Worm (Caenorhabditis elegans) whole organism, L1 larva: ENCODE data around the gene H01G02.4.
A peak's percentile ranks its signal among the peaks of the same experiment; 100 is the strongest.

ENCODE experiments used
- C04F5.9 ChIP-seq: sonication (generic microtip); optimal IDR thresholded peaks from 2 replicates; lab custom pipeline; 2016; ENCODE audit warnings: missing genetic modification characterization, missing compliant biosample characterization
- C16A3.4 ChIP-seq: fragments of 150-350 bp; optimal IDR thresholded peaks from 2 replicates; lab custom pipeline; 2014; ENCODE audit warnings: missing biosample characterization, missing genetic modification characterization
- C34B4.2 ChIP-seq: sonication (generic microtip); optimal IDR thresholded peaks from 2 replicates; lab custom pipeline; 2017; ENCODE audit warnings: mild to moderate bottlenecking, missing genetic modification characterization, missing compliant biosample characterization
- Y116A8C.19 ChIP-seq: sonication (generic microtip); optimal IDR thresholded peaks from 2 replicates; lab custom pipeline; 2016; ENCODE audit warnings: missing compliant biosample characterization, missing genetic modification characterization, borderline replicate concordance
- aha-1 ChIP-seq: fragments of 150-350 bp; optimal IDR thresholded peaks from 2 replicates; lab custom pipeline; 2014; ENCODE audit warnings: missing biosample characterization, missing genetic modification characterization
- aly-2 ChIP-seq: fragments of 150-350 bp; optimal IDR thresholded peaks from 2 replicates; lab custom pipeline; 2014; ENCODE audit warnings: missing biosample characterization, missing genetic modification characterization
- ceh-63 ChIP-seq: fragments of 200-800 bp; sonication (Bioruptor generic); optimal IDR thresholded peaks from 2 replicates; lab custom pipeline; 2018; ENCODE audit warnings: mild to moderate bottlenecking, missing genetic modification characterization, missing compliant biosample characterization
- ceh-82 ChIP-seq, 3 experiments: fragments of 150-350 bp in 1 of 3; sonication (generic microtip) in 2 of 3; optimal IDR thresholded peaks; 2 replicates each; lab custom pipeline; 2014 to 2017; ENCODE audit warnings: missing biosample characterization in 3 of 3, missing genetic modification characterization in 3 of 3
- ceh-88 ChIP-seq: fragments of 200-800 bp; sonication (Bioruptor generic); IDR thresholded peaks from 2 replicates; pipeline ENCODE4 v1.3.6; 2022; ENCODE audit warnings: missing genetic modification characterization, missing compliant biosample characterization
- ceh-90 ChIP-seq: sonication (generic microtip); optimal IDR thresholded peaks from 2 replicates; lab custom pipeline; 2016; ENCODE audit warnings: missing genetic modification characterization, missing compliant biosample characterization
- dpl-1 ChIP-seq, 3 experiments: fragments of 150-350 bp in 2 of 3; sonication (generic microtip) in 1 of 3; optimal IDR thresholded peaks; 2 replicates each; lab custom pipeline; 2014 to 2017; ENCODE audit warnings: missing biosample characterization in 3 of 3, missing genetic modification characterization in 3 of 3, missing genetic modification reagents in 3 of 3
- dsc-1 ChIP-seq: sonication (generic microtip); optimal IDR thresholded peaks from 2 replicates; lab custom pipeline; 2016; ENCODE audit warnings: mild to moderate bottlenecking, missing genetic modification characterization, missing compliant biosample characterization
- efl-1 ChIP-seq, 4 experiments: fragments of 150-350 bp; optimal IDR thresholded peaks in 3 of 4; peaks in 1 of 4; 1 replicate in 1 of 4; 2 replicates in 3 of 4; lab custom pipeline; 2014; ENCODE audit warnings: missing biosample characterization in 2 of 4, missing genetic modification characterization in 2 of 4, missing genetic modification reagents in 2 of 4
- efl-3 ChIP-seq: fragments of 200-800 bp; sonication (Bioruptor generic); optimal IDR thresholded peaks from 2 replicates; lab custom pipeline; 2018; ENCODE audit warnings: mild to moderate bottlenecking, missing genetic modification characterization, missing compliant biosample characterization
- egl-13 ChIP-seq: sonication (generic microtip); optimal IDR thresholded peaks from 2 replicates; lab custom pipeline; 2016; ENCODE audit warnings: missing genotype, missing genetic modification reagents, missing genetic modification characterization, missing compliant biosample characterization
- egl-27 ChIP-seq, 2 experiments: fragments of 150-350 bp in 1 of 2; sonication (generic microtip); optimal IDR thresholded peaks; 3 replicates each; lab custom pipeline; 2017 to 2018; ENCODE audit warnings: missing biosample characterization in 2 of 2, missing genetic modification characterization in 2 of 2, missing genetic modification reagents in 2 of 2
- fkh-10 ChIP-seq: sonication (generic microtip); optimal IDR thresholded peaks from 2 replicates; lab custom pipeline; 2017; ENCODE audit warnings: missing biosample characterization, missing genetic modification reagents, missing genetic modification characterization
- grh-1 ChIP-seq: fragments of 200-800 bp; sonication (Bioruptor generic); IDR thresholded peaks from 2 replicates; pipeline ENCODE4 v1.3.6; 2022; ENCODE audit warnings: missing genetic modification reagents, missing genetic modification characterization, missing compliant biosample characterization
- hlh-17 ChIP-seq: fragments of 200-800 bp; sonication (Bioruptor generic); optimal IDR thresholded peaks from 2 replicates; lab custom pipeline; 2018; ENCODE audit warnings: missing genetic modification characterization, mild to moderate bottlenecking, missing compliant biosample characterization, moderate library complexity, borderline replicate concordance
- hlh-4 ChIP-seq: sonication (generic microtip); optimal IDR thresholded peaks from 2 replicates; lab custom pipeline; 2016; ENCODE audit warnings: mild to moderate bottlenecking, missing genetic modification characterization, missing compliant biosample characterization
- irx-1 ChIP-seq: sonication (generic microtip); optimal IDR thresholded peaks from 2 replicates; lab custom pipeline; 2016; ENCODE audit warnings: missing genetic modification characterization, missing compliant biosample characterization
- isw-1 ChIP-seq: fragments of 200-800 bp; sonication (Bioruptor generic); IDR thresholded peaks from 2 replicates; pipeline ENCODE4 v1.3.6; 2022; ENCODE audit warnings: missing genetic modification characterization, missing compliant biosample characterization
- lin-13 ChIP-seq: fragments of 150-350 bp; optimal IDR thresholded peaks from 2 replicates; lab custom pipeline; 2014; ENCODE audit warnings: missing biosample characterization, missing genetic modification reagents, missing genetic modification characterization
- lin-15B ChIP-seq: fragments of 150-350 bp; sonication (generic microtip); optimal IDR thresholded peaks from 3 replicates; lab custom pipeline; 2014; ENCODE audit warnings: missing biosample characterization, missing genetic modification characterization
- lir-3 ChIP-seq: sonication (generic microtip); optimal IDR thresholded peaks from 2 replicates; lab custom pipeline; 2016; ENCODE audit warnings: mild to moderate bottlenecking, missing genetic modification characterization, moderate library complexity, missing compliant biosample characterization; ENCODE audit not compliant: poor library complexity
- lsy-2 ChIP-seq, 2 experiments: fragments of 150-350 bp; optimal IDR thresholded peaks; 2 replicates each; lab custom pipeline; 2014; ENCODE audit warnings: missing biosample characterization in 2 of 2, missing genetic modification characterization in 2 of 2
- mdl-1 ChIP-seq, 2 experiments: fragments of 150-350 bp; optimal IDR thresholded peaks; 2 replicates each; lab custom pipeline; 2014 to 2017; ENCODE audit warnings: missing biosample characterization in 2 of 2, missing genetic modification characterization in 2 of 2, inconsistent platforms in 1 of 2
- mep-1 ChIP-seq: fragments of 150-350 bp; optimal IDR thresholded peaks from 2 replicates; lab custom pipeline; 2014; ENCODE audit warnings: missing biosample characterization, missing genetic modification characterization
- nhr-11 ChIP-seq: fragments of 150-350 bp; optimal IDR thresholded peaks from 2 replicates; lab custom pipeline; 2014; ENCODE audit warnings: missing biosample characterization, missing genetic modification characterization
- nhr-12 ChIP-seq: sonication (generic microtip); optimal IDR thresholded peaks from 2 replicates; lab custom pipeline; 2017; ENCODE audit warnings: missing biosample characterization, missing genetic modification characterization
- nhr-19 ChIP-seq: fragments of 200-800 bp; sonication (Bioruptor generic); conservative IDR thresholded peaks from 2 replicates; pipeline ENCODE4 v1.3.6; 2022; ENCODE audit warnings: missing genetic modification characterization, missing compliant biosample characterization
- nhr-20 ChIP-seq: sonication (generic microtip); optimal IDR thresholded peaks from 2 replicates; lab custom pipeline; 2016; ENCODE audit warnings: mild to moderate bottlenecking, missing genetic modification characterization, missing compliant biosample characterization
- nhr-237 ChIP-seq: fragments of 150-350 bp; optimal IDR thresholded peaks from 2 replicates; lab custom pipeline; 2014; ENCODE audit warnings: missing biosample characterization, missing genetic modification characterization
- nhr-28 ChIP-seq: fragments of 150-350 bp; optimal IDR thresholded peaks from 2 replicates; lab custom pipeline; 2014; ENCODE audit warnings: missing biosample characterization, missing genetic modification characterization
- nhr-71 ChIP-seq: sonication (generic microtip); optimal IDR thresholded peaks from 2 replicates; lab custom pipeline; 2016; ENCODE audit warnings: mild to moderate bottlenecking, missing genetic modification characterization, moderate library complexity, missing compliant biosample characterization
- nhr-76 ChIP-seq: sonication (generic microtip); optimal IDR thresholded peaks from 2 replicates; lab custom pipeline; 2017; ENCODE audit warnings: missing biosample characterization, missing genetic modification characterization
- pqm-1 ChIP-seq: sonication (generic microtip); optimal IDR thresholded peaks from 3 replicates; lab custom pipeline; 2017; ENCODE audit warnings: missing biosample characterization, missing genetic modification characterization
- skn-1 ChIP-seq: fragments of 150-350 bp; optimal IDR thresholded peaks from 2 replicates; lab custom pipeline; 2014; ENCODE audit warnings: missing biosample characterization, missing genetic modification characterization
- snu-23 ChIP-seq: sonication (generic microtip); optimal IDR thresholded peaks from 2 replicates; lab custom pipeline; 2016; ENCODE audit warnings: missing genetic modification characterization, missing compliant biosample characterization
- sox-4 ChIP-seq: sonication (generic microtip); optimal IDR thresholded peaks from 2 replicates; lab custom pipeline; 2016; ENCODE audit warnings: missing genetic modification characterization, missing compliant biosample characterization
- sup-37 ChIP-seq: fragments of 200-800 bp; sonication (Bioruptor generic); optimal IDR thresholded peaks from 2 replicates; lab custom pipeline; 2018; ENCODE audit warnings: mild to moderate bottlenecking, missing genetic modification characterization, missing compliant biosample characterization
- unc-130 ChIP-seq: fragments of 150-350 bp; optimal IDR thresholded peaks from 2 replicates; lab custom pipeline; 2017; ENCODE audit warnings: missing biosample characterization, missing genetic modification characterization, inconsistent platforms
- unc-62 ChIP-seq: fragments of 150-350 bp; optimal IDR thresholded peaks from 2 replicates; lab custom pipeline; 2014; ENCODE audit warnings: missing biosample characterization, missing genetic modification reagents, missing genetic modification characterization
- unc-86 ChIP-seq: sonication (generic microtip); optimal IDR thresholded peaks from 2 replicates; lab custom pipeline; 2016; ENCODE audit warnings: missing genetic modification characterization, missing compliant biosample characterization
- unc-98 ChIP-seq: fragments of 200-800 bp; sonication (Bioruptor generic); IDR thresholded peaks from 2 replicates; pipeline ENCODE4 v1.3.6; 2022; ENCODE audit warnings: missing genetic modification characterization, missing compliant biosample characterization
- xbp-1 ChIP-seq: sonication (generic microtip); optimal IDR thresholded peaks from 2 replicates; lab custom pipeline; 2016; ENCODE audit warnings: missing genetic modification characterization, missing compliant biosample characterization
- zag-1 ChIP-seq: fragments of 150-350 bp; optimal IDR thresholded peaks from 2 replicates; lab custom pipeline; 2014; ENCODE audit warnings: missing biosample characterization, missing genetic modification characterization
- ztf-11 ChIP-seq, 2 experiments: sonication (generic microtip); optimal IDR thresholded peaks; 2 replicates each; lab custom pipeline; 2016 to 2017; ENCODE audit warnings: missing genetic modification characterization in 2 of 2, missing biosample characterization in 1 of 2, missing compliant biosample characterization in 1 of 2
- ztf-4 ChIP-seq: fragments of 150-350 bp; optimal IDR thresholded peaks from 2 replicates; lab custom pipeline; 2014; ENCODE audit warnings: missing biosample characterization, missing genetic modification characterization

The H01G02.4 gene

DNA sequence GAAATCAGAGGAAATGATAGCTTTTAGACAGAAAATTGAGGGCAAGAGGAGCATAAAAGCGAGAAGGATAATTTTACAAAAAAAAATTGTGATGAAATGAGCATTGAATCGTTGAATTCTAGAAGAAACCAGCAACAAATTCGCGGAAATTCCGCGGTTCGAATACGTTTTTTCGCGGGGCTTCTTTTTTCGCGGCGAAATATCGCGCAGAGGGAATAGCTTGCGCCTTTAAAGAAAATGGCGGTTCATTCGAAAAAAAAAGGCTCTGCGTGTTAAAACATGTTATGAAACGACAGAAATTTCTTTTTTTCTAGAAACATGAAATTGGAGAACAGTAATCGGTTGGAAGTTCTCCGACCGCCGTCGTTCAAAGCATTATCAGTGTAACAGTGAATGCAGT lies 19.5 kb upstream of the H01G02.4 start (continued):
- no peak for TF ChIP-seq irx-1 (tag; lab: Kevin White, UChicago)
- no peak for TF ChIP-seq C04F5.9 (tag; lab: Kevin White, UChicago)
- TF ChIP-seq isw-1 (GFP tag; lab: Robert Waterston, UW), result peak; percentile 46; the same call in 1 of the 2 replicates
- TF ChIP-seq aly-2 (tag; lab: Kevin White, UChicago), result no peak
- TF ChIP-seq nhr-11 (tag; lab: Kevin White, UChicago), result no peak
- no peak for TF ChIP-seq ceh-63 (GFP tag; lab: Kevin White, UChicago)
- no peak for TF ChIP-seq efl-3
- no peak for TF ChIP-seq unc-62 (GFP tag; lab: Kevin White, UChicago)
- TF ChIP-seq efl-1 (optimal IDR thresholded peaks at IDR 0.05; lab: Kevin White, UChicago), result peak; percentile 79 to 89
- peak; percentile 90 to 98 for TF ChIP-seq efl-1 (GFP tag; optimal IDR thresholded peaks at IDR 0.05 in 1 of 2; lab: Kevin White, UChicago)
- TF ChIP-seq dpl-1 (GFP tag; optimal IDR thresholded peaks at IDR 0.05; lab: Kevin White, UChicago), result peak; percentile 87 to 93 (median 89)
- TF ChIP-seq lin-15B (tag; lab: Kevin White, UChicago), result peak; percentile 41
- TF ChIP-seq nhr-71, result peak; percentile 48
- TF ChIP-seq skn-1 (tag; lab: Kevin White, UChicago), result peak; percentile 51
- TF ChIP-seq hlh-17, result no peak
- TF ChIP-seq ceh-82 (tag; optimal IDR thresholded peaks at IDR 0.05; lab: Kevin White, UChicago), result peak; percentile 10 to 85 (median 34)
- TF ChIP-seq ztf-11 (tag; optimal IDR thresholded peaks at IDR 0.05; lab: Kevin White, UChicago), result no peak
- no peak for TF ChIP-seq C34B4.2 (tag; lab: Kevin White, UChicago)
- no peak for TF ChIP-seq egl-27 (tag; optimal IDR thresholded peaks at IDR 0.05; lab: Kevin White, UChicago)
- TF ChIP-seq nhr-76 (tag; lab: Kevin White, UChicago), result no peak
- TF ChIP-seq zag-1 (tag; lab: Kevin White, UChicago), result no peak
- TF ChIP-seq fkh-10, result no peak
- peak; percentile 49 for TF ChIP-seq C16A3.4 (tag; lab: Kevin White, UChicago)
- peak; percentile 57 for TF ChIP-seq snu-23
- no peak for TF ChIP-seq unc-130 (tag; lab: Kevin White, UChicago)
- TF ChIP-seq aha-1 (tag; lab: Kevin White, UChicago), result no peak
- TF ChIP-seq lsy-2 (tag; optimal IDR thresholded peaks at IDR 0.05; lab: Kevin White, UChicago), result peak; percentile 44 to 80
- TF ChIP-seq grh-1, result no peak
- TF ChIP-seq hlh-4 (tag; lab: Kevin White, UChicago), result no peak
- TF ChIP-seq lir-3, result no peak
- TF ChIP-seq ceh-90 (tag; lab: Kevin White, UChicago), result no peak
- peak; percentile 48 for TF ChIP-seq nhr-19 (GFP tag; lab: Robert Waterston, UW)
- no peak for TF ChIP-seq nhr-12 (tag; lab: Kevin White, UChicago)
- no peak for TF ChIP-seq egl-13 (tag; lab: Kevin White, UChicago)
- peak; percentile 23 for TF ChIP-seq dsc-1 (tag; lab: Kevin White, UChicago)

DNA sequence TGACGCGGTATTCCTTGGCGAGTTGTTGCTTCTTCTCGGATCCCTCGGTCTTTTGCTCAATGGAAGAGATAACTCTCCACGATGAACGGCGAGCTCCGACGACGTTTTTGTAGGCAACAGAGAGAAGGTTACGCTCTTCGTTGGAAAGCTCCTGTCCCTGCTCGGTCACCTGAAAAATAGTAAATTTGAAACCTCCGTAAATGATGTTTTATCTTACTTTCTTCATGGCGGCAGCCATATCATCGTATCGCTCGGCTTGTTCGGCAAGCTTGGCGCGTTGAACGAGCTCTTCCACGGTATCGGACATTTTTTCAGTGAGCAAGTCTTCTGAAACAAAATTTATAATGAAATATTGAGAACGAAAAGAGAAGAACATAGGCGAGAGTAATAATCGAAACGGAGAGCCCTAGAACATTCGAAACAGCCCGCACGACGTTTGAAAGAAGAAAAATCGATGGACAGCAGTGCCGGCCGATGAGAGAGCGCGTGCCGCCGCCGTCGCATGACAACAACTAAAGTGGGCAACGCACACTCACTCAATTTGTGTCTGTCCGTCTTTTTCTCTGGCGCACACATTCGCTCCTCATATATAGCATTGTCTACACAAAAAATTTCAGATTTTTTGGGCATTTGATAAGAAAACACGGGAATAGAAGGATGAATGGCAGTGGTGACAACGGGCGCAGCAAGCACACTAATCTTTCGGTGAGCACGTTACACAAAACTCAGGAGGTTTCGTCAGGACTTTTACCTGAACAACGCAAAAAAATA lies 18.8 kb upstream of the H01G02.4 start, which contains the start of the genes par-5 and M117.3:
TSS of gene par-5 (minus strand) at position 334 of the 771 bp plus-strand sequence.
TSS of gene M117.3 (plus strand) at position 616 of the 771 bp plus-strand sequence.
- TF ChIP-seq C16A3.4 (tag; lab: Kevin White, UChicago) (peak; percentile 53), efl-3 (no peak), hlh-17 (no peak), ceh-88 (peak; percentile 48; the same call in 1 of the 2 replicates), unc-130 (tag; lab: Kevin White, UChicago) (peak; percentile 28), unc-98 (GFP tag; lab: Robert Waterston, UW) (no peak), lin-13 (peak; percentile 9), C04F5.9 (tag; lab: Kevin White, UChicago) (no peak), fkh-10 (peak; percentile 70), irx-1 (tag; lab: Kevin White, UChicago) (peak; percentile 31), pqm-1 (no peak), ztf-4 (tag; lab: Kevin White, UChicago) (peak; percentile 62), Y116A8C.19 (no peak), dpl-1 (GFP tag; optimal IDR thresholded peaks at IDR 0.05; lab: Kevin White, UChicago) (peak; percentile 49 to 59 (median 56)), unc-86 (tag; lab: Kevin White, UChicago) (peak; percentile 72), nhr-20 (tag; lab: Kevin White, UChicago) (peak; percentile 67), nhr-237 (tag; lab: Kevin White, UChicago) (no peak), sup-37 (no peak), sox-4 (tag; lab: Kevin White, UChicago) (no peak), nhr-28 (tag; lab: Kevin White, UChicago) (no peak), mdl-1 (tag; optimal IDR thresholded peaks at IDR 0.05; lab: Kevin White, UChicago) (peak in 1 of 2 experiments; percentile 88), xbp-1 (tag; lab: Kevin White, UChicago) (peak; percentile 54), ceh-82 (tag; optimal IDR thresholded peaks at IDR 0.05; lab: Kevin White, UChicago) (peak; percentile 49 to 72 (median 69)), mep-1 (tag; lab: Kevin White, UChicago) (peak; percentile 58), grh-1 (no peak)
